Fruit fly (Drosophila melanogaster): ENCODE results near the gene CG10553.

DNA sequence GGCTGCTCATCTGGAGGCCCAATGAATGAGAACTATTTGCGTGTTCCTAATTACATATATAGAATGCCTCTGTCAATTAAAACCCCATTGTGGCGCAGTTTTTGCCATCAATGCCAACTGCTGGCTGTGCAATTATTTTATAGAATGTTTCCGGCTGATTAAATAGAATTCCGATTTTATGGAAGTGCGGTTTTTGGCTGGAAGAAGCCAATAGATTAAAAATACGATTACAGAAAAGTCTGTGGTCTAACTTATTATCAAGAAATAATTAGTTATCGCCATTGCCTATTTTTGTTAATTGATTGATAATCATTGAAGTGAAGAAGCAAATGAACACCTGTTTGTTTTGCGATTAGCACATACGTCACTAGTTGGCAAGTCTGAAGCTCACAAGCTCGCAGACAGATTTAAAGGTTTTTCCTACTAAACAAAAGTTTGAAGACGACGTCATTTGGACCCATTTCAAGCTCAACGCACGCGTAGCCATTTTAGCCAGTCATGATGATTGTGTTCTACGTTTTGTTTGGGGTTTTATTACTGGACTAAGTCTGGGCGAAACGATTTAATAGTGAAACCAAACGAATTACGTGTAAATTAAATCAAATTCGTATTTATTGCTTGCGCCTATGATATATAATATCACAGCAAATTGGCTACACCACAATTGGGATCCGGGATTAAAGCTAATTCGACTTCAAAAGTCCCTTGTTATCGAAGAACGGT, 11.9 kb downstream of the CG10553 start:
- TF ChIP-seq CG32121 (GFP tag; IDR thresholded peaks at IDR 0.05) = no peak
- TF ChIP-seq rn (GFP tag; IDR thresholded peaks at IDR 0.05) = no peak
- TF ChIP-seq Pif1A (GFP tag; optimal IDR thresholded peaks at IDR 0.05) = no peak
- no peak for TF ChIP-seq Snoo (tag; optimal IDR thresholded peaks at IDR 0.05)
- no peak for TF ChIP-seq CG34367 (tag; optimal IDR thresholded peaks at IDR 0.05)
- no peak for TF ChIP-seq gl (tag; optimal IDR thresholded peaks at IDR 0.05)
- TF ChIP-seq CG4496 (GFP tag; IDR thresholded peaks at IDR 0.05) = no peak
